Worm (Caenorhabditis elegans) whole organism, L4 larva: ENCODE measurements around the gene nfya-1.

Source experiments
- F26F4.8 ChIP-seq: fragments of 200-800 bp; sonication (Bioruptor generic); conservative IDR thresholded peaks from 2 replicates; pipeline ENCODE4 v1.3.6; 2022; ENCODE audit warnings: missing genetic modification characterization, missing compliant biosample characterization
- F44E2.7 ChIP-seq: fragments of 200-800 bp; sonication (Bioruptor generic); IDR thresholded peaks from 2 replicates; pipeline ENCODE4 v2.1.2; 2022; ENCODE audit warnings: missing genetic modification characterization, missing compliant biosample characterization
- F49E8.2 ChIP-seq: sonication (generic microtip); optimal IDR thresholded peaks from 2 replicates; lab custom pipeline; 2016; ENCODE audit warnings: missing compliant biosample characterization, mild to moderate bottlenecking, missing genetic modification characterization, borderline replicate concordance
- R02D3.7 ChIP-seq: fragments of 150-350 bp; sonication (generic microtip); optimal IDR thresholded peaks from 3 replicates; lab custom pipeline; 2014; ENCODE audit warnings: missing biosample characterization, missing genetic modification characterization
- T20F7.1 ChIP-seq: fragments of 200-800 bp; sonication (Bioruptor generic); optimal IDR thresholded peaks from 2 replicates; lab custom pipeline; 2018; ENCODE audit warnings: mild to moderate bottlenecking, missing genetic modification characterization, missing compliant biosample characterization
- Y105C5A.15 ChIP-seq: fragments of 200-800 bp; sonication (Bioruptor generic); IDR thresholded peaks from 2 replicates; pipeline ENCODE4 v1.3.6; 2022; ENCODE audit warnings: missing genetic modification characterization, missing compliant biosample characterization
- ZK546.5 ChIP-seq, 2 experiments: sonication (generic microtip); optimal IDR thresholded peaks; 2 replicates each; lab custom pipeline; 2017; ENCODE audit warnings: missing biosample characterization in 2 of 2, missing genetic modification characterization in 2 of 2
- aly-2 ChIP-seq: sonication (generic microtip); optimal IDR thresholded peaks from 2 replicates; lab custom pipeline; 2018; ENCODE audit warnings: missing biosample characterization, missing genetic modification characterization
- ama-1 ChIP-seq: fragments of 150-350 bp; optimal IDR thresholded peaks from 2 replicates; lab custom pipeline; 2014; ENCODE audit warnings: inconsistent platforms, mixed read lengths
- attf-4 ChIP-seq: sonication (generic microtip); optimal IDR thresholded peaks from 3 replicates; lab custom pipeline; 2017; ENCODE audit warnings: missing biosample characterization, missing genetic modification characterization
- ceh-20 ChIP-seq: fragments of 200-800 bp; sonication (Bioruptor generic); IDR thresholded peaks from 2 replicates; pipeline ENCODE4 v1.3.6; 2022; ENCODE audit warnings: missing genetic modification reagents, missing genetic modification characterization, missing compliant biosample characterization
- ceh-82 ChIP-seq: sonication (generic microtip); optimal IDR thresholded peaks from 2 replicates; lab custom pipeline; 2017; ENCODE audit warnings: missing biosample characterization, missing genetic modification characterization
- ces-1 ChIP-seq: fragments of 150-350 bp; sonication (generic microtip); optimal IDR thresholded peaks from 4 replicates; lab custom pipeline; 2014; ENCODE audit warnings: missing biosample characterization, missing genetic modification reagents, missing genetic modification characterization
- ctbp-1 ChIP-seq: fragments of 200-800 bp; sonication (Bioruptor generic); IDR thresholded peaks from 2 replicates; pipeline ENCODE4 v1.3.6; 2022; ENCODE audit warnings: missing genetic modification reagents, missing genetic modification characterization, missing compliant biosample characterization
- daf-12 ChIP-seq: fragments of 150-350 bp; optimal IDR thresholded peaks from 2 replicates; lab custom pipeline; 2014; ENCODE audit warnings: missing biosample characterization, missing genetic modification reagents, missing genetic modification characterization
- daf-16 ChIP-seq, 3 experiments: sonication (generic microtip); optimal IDR thresholded peaks; 2 replicates each; lab custom pipeline; 2016 to 2017; ENCODE audit warnings: missing genetic modification characterization in 3 of 3, missing genetic modification reagents in 3 of 3, mild to moderate bottlenecking in 2 of 3, missing compliant biosample characterization in 2 of 3, missing biosample characterization in 1 of 3, moderate library complexity in 1 of 3
- daf-19 ChIP-seq: fragments of 200-800 bp; sonication (Bioruptor generic); conservative IDR thresholded peaks from 2 replicates; pipeline ENCODE4 v1.3.6; 2022; ENCODE audit warnings: missing genetic modification characterization, missing compliant biosample characterization
- daf-8 ChIP-seq: fragments of 200-800 bp; sonication (Bioruptor generic); IDR thresholded peaks from 2 replicates; pipeline ENCODE4 v1.3.6; 2022; ENCODE audit warnings: missing genetic modification characterization, missing compliant biosample characterization
- dmd-6 ChIP-seq: fragments of 200-800 bp; sonication (Bioruptor generic); IDR thresholded peaks from 2 replicates; pipeline ENCODE4 v1.3.6; 2022; ENCODE audit warnings: missing genetic modification reagents, missing genetic modification characterization, missing compliant biosample characterization
- dmd-8 ChIP-seq: fragments of 200-800 bp; sonication (Bioruptor generic); IDR thresholded peaks from 2 replicates; pipeline ENCODE4 v1.3.6; 2022; ENCODE audit warnings: missing genetic modification characterization, missing compliant biosample characterization
- dve-1 ChIP-seq: sonication (generic microtip); optimal IDR thresholded peaks from 2 replicates; lab custom pipeline; 2017; ENCODE audit warnings: antibody characterized with exemption, mild to moderate bottlenecking, missing genetic modification characterization, missing compliant biosample characterization; ENCODE audit not compliant: insufficient read depth
- fkh-10 ChIP-seq: fragments of 150-350 bp; optimal IDR thresholded peaks from 2 replicates; lab custom pipeline; 2014; ENCODE audit warnings: missing biosample characterization, missing genetic modification reagents, missing genetic modification characterization
- hif-1 ChIP-seq, 2 experiments: sonication (generic microtip); optimal IDR thresholded peaks; 2 replicates each; lab custom pipeline; 2016 to 2017; ENCODE audit warnings: missing compliant biosample characterization in 2 of 2, missing genetic modification characterization in 2 of 2, missing genetic modification reagents in 2 of 2, missing genotype in 2 of 2, mild to moderate bottlenecking in 1 of 2
- hlh-30 ChIP-seq: sonication (generic microtip); optimal IDR thresholded peaks from 2 replicates; lab custom pipeline; 2017; ENCODE audit warnings: antibody characterized with exemption, mild to moderate bottlenecking, missing genetic modification characterization, missing compliant biosample characterization; ENCODE audit not compliant: insufficient read depth
- jun-1 ChIP-seq: fragments of 150-350 bp; optimal IDR thresholded peaks from 2 replicates; lab custom pipeline; 2014; ENCODE audit warnings: missing biosample characterization, missing genetic modification reagents, missing genetic modification characterization
- lim-7 ChIP-seq: fragments of 200-800 bp; sonication (Bioruptor generic); IDR thresholded peaks from 2 replicates; pipeline ENCODE4 v1.3.6; 2022; ENCODE audit warnings: missing genetic modification characterization, missing compliant biosample characterization
- lin-13 ChIP-seq: fragments of 150-350 bp; optimal IDR thresholded peaks from 2 replicates; lab custom pipeline; 2014; ENCODE audit warnings: missing biosample characterization, missing genetic modification reagents, missing genetic modification characterization
- lin-29 ChIP-seq: fragments of 200-800 bp; sonication (Bioruptor generic); IDR thresholded peaks from 2 replicates; pipeline ENCODE4 v1.3.6; 2022; ENCODE audit warnings: missing genetic modification reagents, missing genetic modification characterization, missing compliant biosample characterization
- lin-39 ChIP-seq: fragments of 150-350 bp; optimal IDR thresholded peaks from 2 replicates; lab custom pipeline; 2014; ENCODE audit warnings: missing biosample characterization, missing genetic modification reagents, missing genetic modification characterization
- madf-5 ChIP-seq, 2 experiments: fragments of 200-800 bp; sonication (Bioruptor generic); IDR thresholded peaks; 2 replicates each; pipeline ENCODE4 v1.3.6; 2022; ENCODE audit warnings: missing compliant biosample characterization in 2 of 2, missing genetic modification characterization in 2 of 2
- mxl-3 ChIP-seq: fragments of 200-800 bp; sonication (Bioruptor generic); optimal IDR thresholded peaks from 2 replicates; lab custom pipeline; 2018; ENCODE audit warnings: mild to moderate bottlenecking, missing genetic modification characterization, missing compliant biosample characterization
- nhr-102 ChIP-seq: sonication (generic microtip); optimal IDR thresholded peaks from 2 replicates; lab custom pipeline; 2016; ENCODE audit warnings: mild to moderate bottlenecking, missing genetic modification characterization, moderate library complexity, missing compliant biosample characterization
- nhr-111 ChIP-seq: fragments of 200-800 bp; sonication (Bioruptor generic); optimal IDR thresholded peaks from 2 replicates; lab custom pipeline; 2018; ENCODE audit warnings: mild to moderate bottlenecking, missing genetic modification characterization, missing compliant biosample characterization
- nhr-28 ChIP-seq: fragments of 150-350 bp; optimal IDR thresholded peaks from 2 replicates; lab custom pipeline; 2014; ENCODE audit warnings: missing biosample characterization, missing genetic modification characterization
- nhr-41 ChIP-seq: fragments of 200-800 bp; sonication (Bioruptor generic); IDR thresholded peaks from 2 replicates; pipeline ENCODE4 v1.3.6; 2022; ENCODE audit warnings: missing genetic modification reagents, missing genetic modification characterization, missing compliant biosample characterization
- nhr-48 ChIP-seq: sonication (generic microtip); optimal IDR thresholded peaks from 2 replicates; lab custom pipeline; 2016; ENCODE audit warnings: mild to moderate bottlenecking, missing genetic modification characterization, missing compliant biosample characterization
- nhr-76 ChIP-seq: fragments of 150-350 bp; optimal IDR thresholded peaks from 2 replicates; lab custom pipeline; 2014; ENCODE audit warnings: missing biosample characterization, missing genetic modification characterization
- php-3 ChIP-seq: fragments of 200-800 bp; sonication (Bioruptor generic); IDR thresholded peaks from 2 replicates; pipeline ENCODE4 v1.3.6; 2022; ENCODE audit warnings: missing genetic modification reagents, missing genetic modification characterization, missing compliant biosample characterization
- pqm-1 ChIP-seq: sonication (generic microtip); optimal IDR thresholded peaks from 2 replicates; lab custom pipeline; 2017; ENCODE audit warnings: missing biosample characterization, missing genetic modification characterization
- rbr-2 ChIP-seq: sonication (generic microtip); optimal IDR thresholded peaks from 2 replicates; lab custom pipeline; 2016; ENCODE audit warnings: missing genotype, missing genetic modification characterization, missing compliant biosample characterization
- spr-1 ChIP-seq: sonication (generic microtip); optimal IDR thresholded peaks from 2 replicates; lab custom pipeline; 2016; ENCODE audit warnings: mild to moderate bottlenecking, missing genetic modification characterization, missing compliant biosample characterization
- spr-3 ChIP-seq: fragments of 200-800 bp; sonication (Bioruptor generic); optimal IDR thresholded peaks from 2 replicates; lab custom pipeline; 2018; ENCODE audit warnings: mild to moderate bottlenecking, missing genetic modification characterization, missing compliant biosample characterization
- tra-1 ChIP-seq: fragments of 200-800 bp; sonication (Bioruptor generic); IDR thresholded peaks from 2 replicates; pipeline ENCODE4 v1.3.6; 2022; ENCODE audit warnings: missing genetic modification reagents, missing genetic modification characterization, missing compliant biosample characterization
- unc-130 ChIP-seq: sonication (generic microtip); optimal IDR thresholded peaks from 2 replicates; lab custom pipeline; 2016; ENCODE audit warnings: missing genetic modification reagents, missing genetic modification characterization, missing compliant biosample characterization
- unc-62 ChIP-seq, 3 experiments: fragments of 150-350 bp in 1 of 3; sonication (generic microtip); optimal IDR thresholded peaks in 2 of 3; peaks in 1 of 3; 1 replicate in 1 of 3; 2 replicates in 2 of 3; lab custom pipeline; 2014 to 2017; ENCODE audit warnings: missing biosample characterization in 3 of 3, missing genetic modification characterization in 3 of 3, missing genetic modification reagents in 3 of 3, missing genotype in 1 of 3
- zag-1 ChIP-seq: fragments of 150-350 bp; optimal IDR thresholded peaks from 2 replicates; lab custom pipeline; 2014; ENCODE audit warnings: missing biosample characterization, missing genetic modification characterization
- zfp-2 ChIP-seq: sonication (generic microtip); optimal IDR thresholded peaks from 2 replicates; lab custom pipeline; 2016; ENCODE audit warnings: mild to moderate bottlenecking, missing genetic modification characterization, missing compliant biosample characterization
- zfp-3 ChIP-seq: fragments of 200-800 bp; sonication (Bioruptor generic); conservative IDR thresholded peaks from 2 replicates; pipeline ENCODE4 v1.3.6; 2022; ENCODE audit warnings: missing genetic modification reagents, missing genetic modification characterization, missing compliant biosample characterization
- zip-11 ChIP-seq: fragments of 200-800 bp; sonication (Bioruptor generic); IDR thresholded peaks from 2 replicates; pipeline ENCODE4 v1.3.6; 2022; ENCODE audit warnings: missing genetic modification characterization, missing compliant biosample characterization
- ztf-7 ChIP-seq: fragments of 150-350 bp; optimal IDR thresholded peaks from 2 replicates; lab custom pipeline; 2014; ENCODE audit warnings: missing biosample characterization, missing genetic modification characterization

nfya-1 gene

DNA sequence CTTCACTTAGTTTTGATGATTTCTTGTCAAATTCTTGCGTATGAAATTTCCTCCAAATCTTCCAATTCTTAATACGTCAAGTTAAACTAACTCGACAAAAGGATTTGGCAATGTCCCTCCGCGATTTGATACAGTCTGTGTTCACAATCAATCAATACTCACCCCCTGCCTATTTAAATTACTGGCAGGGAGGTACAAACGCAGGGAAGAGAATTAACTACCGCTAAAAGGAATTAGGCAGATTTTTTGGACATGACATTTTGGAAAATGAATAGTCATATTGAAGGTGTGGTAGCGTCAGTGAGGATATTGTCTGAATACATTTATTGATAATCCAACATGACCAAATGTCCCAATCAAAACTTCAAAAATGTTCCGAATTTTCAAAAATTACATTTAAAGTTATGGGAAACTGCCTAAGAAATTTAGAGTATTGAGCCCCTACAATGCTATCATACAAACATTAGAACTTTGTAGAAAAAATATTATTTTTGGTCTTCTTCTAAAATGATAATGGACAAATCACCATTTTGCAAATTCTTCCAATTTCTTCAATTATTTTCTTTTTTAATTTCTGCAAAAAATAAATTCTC lies 9.2 kb downstream of the nfya-1 start (continued):
- TF ChIP-seq nhr-48 (tag; lab: Kevin White, UChicago) (peak; percentile 98), unc-62 (GFP tag; optimal IDR thresholded peaks at IDR 0.05 in 1 of 2; lab: Kevin White, UChicago) (peak; percentile 91 to 100), unc-62 (tag; optimal IDR thresholded peaks at IDR 0.05; lab: Kevin White, UChicago) (peak; percentile 93), daf-16 (GFP tag; optimal IDR thresholded peaks at IDR 0.05; lab: Kevin White, UChicago) (peak; percentile 96 to 98), daf-16 (tag; optimal IDR thresholded peaks at IDR 0.05; lab: Kevin White, UChicago) (peak; percentile 93), ceh-20 (GFP tag; lab: Robert Waterston, UW) (peak; percentile 95), ctbp-1 (GFP tag; lab: Robert Waterston, UW) (peak; percentile 98), daf-8 (GFP tag; lab: Robert Waterston, UW) (no peak), lin-13 (peak; percentile 98), nhr-111 (GFP tag; lab: Kevin White, UChicago) (peak; percentile 36), ama-1 (lab: Kevin White, UChicago) (no peak), daf-12 (no peak), daf-19 (GFP tag; lab: Robert Waterston, UW) (peak; percentile 96), fkh-10 (GFP tag; lab: Kevin White, UChicago) (peak; percentile 98), zfp-2 (tag; lab: Kevin White, UChicago) (peak; percentile 88), zag-1 (tag; lab: Kevin White, UChicago) (peak; percentile 94), F26F4.8 (GFP tag; lab: Robert Waterston, UW) (no peak), spr-3 (peak; percentile 98), lin-29 (GFP tag; lab: Robert Waterston, UW) (peak; percentile 89), tra-1 (peak; percentile 95), rbr-2 (peak; percentile 99), nhr-76 (tag; lab: Kevin White, UChicago) (peak; percentile 82), attf-4 (tag; lab: Kevin White, UChicago) (peak; percentile 74), zip-11 (no peak), hif-1 (tag; optimal IDR thresholded peaks at IDR 0.05; lab: Kevin White, UChicago) (peak; percentile 82 to 92), zfp-3 (GFP tag; lab: Robert Waterston, UW) (peak; percentile 94), madf-5 (GFP tag; IDR thresholded peaks at IDR 0.05; lab: Robert Waterston, UW) (peak; percentile 53 to 92; a peak in 3 of 4 replicates), dmd-8 (peak; percentile 72), ceh-82 (peak; percentile 66), jun-1 (tag; lab: Kevin White, UChicago) (peak; percentile 99), ztf-7 (peak; percentile 97), lim-7 (no peak), hlh-30 (tag; lab: Kevin White, UChicago) (peak; percentile 94), unc-130 (GFP tag; lab: Kevin White, UChicago) (peak; percentile 42), F49E8.2 (tag; lab: Kevin White, UChicago) (peak; percentile 40), F44E2.7 (GFP tag; lab: Robert Waterston, UW) (0 out of 2 replicates have a peak, but pooled peaks have one; percentile 23), mxl-3 (GFP tag; lab: Kevin White, UChicago) (peak; percentile 92), aly-2 (tag; lab: Kevin White, UChicago) (no peak), nhr-102 (tag; lab: Kevin White, UChicago) (peak; percentile 99), ces-1 (peak; percentile 95), lin-39 (tag; lab: Kevin White, UChicago) (peak; percentile 86), T20F7.1 (GFP tag; lab: Kevin White, UChicago) (peak; percentile 91), Y105C5A.15 (peak; percentile 75), dmd-6 (GFP tag; lab: Robert Waterston, UW) (peak; percentile 97), php-3 (GFP tag; lab: Robert Waterston, UW) (peak; percentile 96), nhr-28 (tag; lab: Kevin White, UChicago) (peak; percentile 95), dve-1 (tag; lab: Kevin White, UChicago) (peak; percentile 100), pqm-1 (tag; lab: Kevin White, UChicago) (peak; percentile 68), ZK546.5 (tag; optimal IDR thresholded peaks at IDR 0.05; lab: Kevin White, UChicago) (peak; percentile 31 to 75), nhr-41 (GFP tag; lab: Robert Waterston, UW) (peak; percentile 68), spr-1 (tag; lab: Kevin White, UChicago) (peak; percentile 97), R02D3.7 (peak; percentile 1)
